Fruit fly (Drosophila melanogaster): ENCODE results near the gene Nca.

DNA sequence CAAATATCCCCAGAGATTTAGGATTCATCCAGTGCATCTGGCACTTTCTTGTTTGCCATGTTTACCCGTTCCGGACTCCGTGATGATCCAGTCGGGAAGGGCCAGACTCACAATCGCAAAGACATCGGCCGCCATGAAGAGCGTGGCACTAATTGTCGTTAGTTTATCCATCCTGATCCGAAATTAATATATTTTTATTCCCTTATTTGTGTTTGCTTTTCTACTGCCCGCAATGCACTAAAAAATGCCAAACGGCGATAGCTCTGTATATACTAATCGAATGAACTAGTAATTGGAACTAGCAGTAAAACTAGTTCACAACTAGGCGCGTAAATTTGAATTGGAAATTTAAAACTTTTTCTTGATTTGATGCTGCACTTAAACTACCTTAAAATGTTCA, 12.1 kb upstream of the Nca start, which contains the start of gene CG14182:
- no peak for TF ChIP-seq ss (GFP tag; optimal IDR thresholded peaks at IDR 0.05)
- TF ChIP-seq Gug (GFP tag; IDR thresholded peaks at IDR 0.05): no peak
- no peak for TF ChIP-seq CG6808 (GFP tag; optimal IDR thresholded peaks at IDR 0.05)
- no peak for TF ChIP-seq CG11294 (GFP tag; IDR thresholded peaks at IDR 0.05)
- no peak for TF ChIP-seq Sox14 (GFP tag; optimal IDR thresholded peaks at IDR 0.05)
- TF ChIP-seq eg (GFP tag; IDR thresholded peaks at IDR 0.05): no peak
- TF ChIP-seq Blimp-1 (GFP tag; optimal IDR thresholded peaks at IDR 0.05): no peak
- no peak for TF ChIP-seq Sox102F (GFP tag; optimal IDR thresholded peaks at IDR 0.05)
- TF ChIP-seq CG8632 (GFP tag; optimal IDR thresholded peaks at IDR 0.05): no peak
- no peak for TF ChIP-seq dsx (GFP tag; optimal IDR thresholded peaks at IDR 0.05; ENCODE audit: poor library complexity, severe bottlenecking)
- TF ChIP-seq Hr38 (GFP tag; optimal IDR thresholded peaks at IDR 0.05): no peak
- no peak for TF ChIP-seq CG34406 (GFP tag; optimal IDR thresholded peaks at IDR 0.05)

All from whole organism, prepupa.